Fruit fly (Drosophila melanogaster) whole organism, prepupa: ENCODE results near the gene CG3349.

Experiments
- CG10669 ChIP-seq: fragments of 200-800 bp; sonication (Bioruptor generic); optimal IDR thresholded peaks from 3 replicates; lab custom pipeline; 2018; ENCODE audit warnings: missing biosample characterization, mild to moderate bottlenecking, missing genetic modification characterization, moderate library complexity
- CG11294 ChIP-seq: fragments of 200-800 bp; sonication (Bioruptor generic); IDR thresholded peaks from 2 replicates; pipeline ENCODE4 v1.3.6; 2022; ENCODE audit warnings: missing biosample characterization, missing genetic modification characterization
- CG11902 ChIP-seq: fragments of 200-800 bp; sonication (Bioruptor generic); optimal IDR thresholded peaks from 3 replicates; lab custom pipeline; 2016; ENCODE audit warnings: missing biosample characterization, missing genetic modification characterization
- CG1621 ChIP-seq: fragments of 200-800 bp; sonication (Bioruptor generic); optimal IDR thresholded peaks from 3 replicates; lab custom pipeline; 2018; ENCODE audit warnings: missing biosample characterization, mild to moderate bottlenecking, missing genetic modification characterization
- CG16779 ChIP-seq: fragments of 200-800 bp; sonication (Bioruptor generic); optimal IDR thresholded peaks from 3 replicates; lab custom pipeline; 2017; ENCODE audit warnings: missing biosample characterization, mild to moderate bottlenecking, missing genetic modification characterization
- CG3032 ChIP-seq: fragments of 200-800 bp; optimal IDR thresholded peaks from 2 replicates; lab custom pipeline; 2019; ENCODE audit warnings: missing biosample characterization, mild to moderate bottlenecking, missing genetic modification characterization, moderate library complexity
- CG32006 ChIP-seq: fragments of 200-800 bp; sonication (Bioruptor generic); optimal IDR thresholded peaks from 3 replicates; lab custom pipeline; 2017; ENCODE audit warnings: missing biosample characterization, mild to moderate bottlenecking, missing genetic modification characterization
- CG34406 ChIP-seq: fragments of 200-800 bp; sonication (Bioruptor generic); optimal IDR thresholded peaks from 3 replicates; lab custom pipeline; 2016; ENCODE audit warnings: missing biosample characterization, missing genetic modification characterization
- CG3919 ChIP-seq: fragments of 200-800 bp; sonication (Bioruptor generic); optimal IDR thresholded peaks from 3 replicates; lab custom pipeline; 2016; ENCODE audit warnings: missing biosample characterization, missing genetic modification characterization
- CG6163 ChIP-seq: fragments of 200-800 bp; sonication (Bioruptor generic); IDR thresholded peaks from 3 replicates; pipeline ENCODE4 v1.3.6; 2022; ENCODE audit warnings: missing biosample characterization, missing genetic modification characterization
- CG6276 ChIP-seq: fragments of 200-800 bp; sonication (Bioruptor generic); optimal IDR thresholded peaks from 2 replicates; lab custom pipeline; 2017; ENCODE audit warnings: missing biosample characterization, mild to moderate bottlenecking, missing genetic modification characterization
- CG6792 ChIP-seq: fragments of 200-800 bp; sonication (Bioruptor generic); optimal IDR thresholded peaks from 3 replicates; lab custom pipeline; 2016; ENCODE audit warnings: missing biosample characterization, missing genetic modification characterization
- CG8119 ChIP-seq: fragments of 200-800 bp; sonication (Bioruptor generic); IDR thresholded peaks from 3 replicates; pipeline ENCODE4 v1.3.6; 2022; ENCODE audit warnings: missing biosample characterization, missing genetic modification characterization
- CG8632 ChIP-seq: fragments of 200-800 bp; sonication (Bioruptor generic); optimal IDR thresholded peaks from 3 replicates; lab custom pipeline; 2016; ENCODE audit warnings: missing biosample characterization, missing genetic modification characterization
- CG9139 ChIP-seq: fragments of 200-800 bp; sonication (Bioruptor generic); optimal IDR thresholded peaks from 3 replicates; lab custom pipeline; 2017; ENCODE audit warnings: missing biosample characterization, mild to moderate bottlenecking, missing genetic modification characterization
- Eip75B ChIP-seq: fragments of 200-800 bp; sonication (Bioruptor generic); optimal IDR thresholded peaks from 3 replicates; lab custom pipeline; 2016; ENCODE audit warnings: missing biosample characterization, missing genetic modification characterization
- Eip78C ChIP-seq: fragments of 200-800 bp; sonication (Bioruptor generic); peaks from one replicate; lab custom pipeline; 2016; ENCODE audit warnings: missing biosample characterization, missing genetic modification characterization
- Eip93F ChIP-seq: fragments of 200-800 bp; sonication (Bioruptor generic); optimal IDR thresholded peaks from 2 replicates; lab custom pipeline; 2016; ENCODE audit warnings: missing biosample characterization, mild to moderate bottlenecking, missing genetic modification characterization
- Ets21C ChIP-seq: fragments of 200-800 bp; sonication (Bioruptor generic); optimal IDR thresholded peaks from 3 replicates; lab custom pipeline; 2016; ENCODE audit warnings: missing biosample characterization, missing genetic modification characterization
- Ets96B ChIP-seq: fragments of 200-800 bp; optimal IDR thresholded peaks from 2 replicates; lab custom pipeline; 2019; ENCODE audit warnings: missing biosample characterization, mild to moderate bottlenecking, missing genetic modification characterization, moderate library complexity
- Gug ChIP-seq: fragments of 200-800 bp; sonication (Bioruptor generic); IDR thresholded peaks from 2 replicates; pipeline ENCODE4 v1.3.6; 2022; ENCODE audit warnings: missing biosample characterization, missing genetic modification characterization
- Hr38 ChIP-seq: sonication (Bioruptor generic); optimal IDR thresholded peaks from 2 replicates; lab custom pipeline; 2016; ENCODE audit warnings: missing biosample characterization, missing genetic modification characterization
- Hr39 ChIP-seq: fragments of 200-800 bp; sonication (Bioruptor generic); optimal IDR thresholded peaks from 2 replicates; lab custom pipeline; 2016; ENCODE audit warnings: missing biosample characterization, missing genetic modification characterization
- Hr4 ChIP-seq: fragments of 200-800 bp; sonication (Bioruptor generic); optimal IDR thresholded peaks from 3 replicates; lab custom pipeline; 2016; ENCODE audit warnings: missing biosample characterization, missing genetic modification characterization
- Met ChIP-seq: fragments of 200-800 bp; sonication (Bioruptor generic); optimal IDR thresholded peaks from 3 replicates; lab custom pipeline; 2016; ENCODE audit warnings: missing biosample characterization, missing genetic modification characterization
- Sox14 ChIP-seq: fragments of 200-800 bp; sonication (Bioruptor generic); optimal IDR thresholded peaks from 3 replicates; lab custom pipeline; 2016; ENCODE audit warnings: missing biosample characterization, missing genetic modification characterization
- acj6 ChIP-seq: fragments of 200-800 bp; sonication (Bioruptor generic); optimal IDR thresholded peaks from 3 replicates; lab custom pipeline; 2016; ENCODE audit warnings: missing biosample characterization, missing genetic modification characterization
- cyc ChIP-seq: fragments of 200-800 bp; sonication (Bioruptor generic); optimal IDR thresholded peaks from 3 replicates; lab custom pipeline; 2016; ENCODE audit warnings: missing biosample characterization, missing genetic modification characterization
- dsx ChIP-seq: fragments of 200-800 bp; optimal IDR thresholded peaks from 3 replicates; lab custom pipeline; 2019; ENCODE audit warnings: missing biosample characterization, mild to moderate bottlenecking, missing genetic modification characterization, moderate library complexity; ENCODE audit not compliant: poor library complexity, severe bottlenecking
- eg ChIP-seq: fragments of 200-800 bp; sonication (Bioruptor generic); IDR thresholded peaks from 3 replicates; pipeline ENCODE4 v1.3.6; 2022; ENCODE audit warnings: missing biosample characterization, missing genetic modification characterization
- esn ChIP-seq: fragments of 200-800 bp; sonication (Bioruptor generic); optimal IDR thresholded peaks from 2 replicates; lab custom pipeline; 2016; ENCODE audit warnings: missing biosample characterization, mild to moderate bottlenecking, missing genetic modification characterization, moderate library complexity
- fd59A ChIP-seq: fragments of 200-800 bp; sonication (Bioruptor generic); optimal IDR thresholded peaks from 2 replicates; lab custom pipeline; 2017; ENCODE audit warnings: missing biosample characterization, mild to moderate bottlenecking, missing genetic modification characterization, missing genetic modification reagents
- fd85E ChIP-seq: fragments of 200-800 bp; sonication (Bioruptor generic); optimal IDR thresholded peaks from 3 replicates; lab custom pipeline; 2016; ENCODE audit warnings: missing biosample characterization, missing genetic modification characterization
- fkh ChIP-seq: fragments of 200-800 bp; sonication (Bioruptor generic); optimal IDR thresholded peaks from 3 replicates; lab custom pipeline; 2017; ENCODE audit warnings: missing biosample characterization, mild to moderate bottlenecking, missing genetic modification characterization, moderate library complexity
- lz ChIP-seq: fragments of 200-800 bp; sonication (Bioruptor generic); optimal IDR thresholded peaks from 3 replicates; lab custom pipeline; 2016; ENCODE audit warnings: missing biosample characterization, missing genetic modification characterization
- spab ChIP-seq: fragments of 200-800 bp; sonication (Bioruptor generic); optimal IDR thresholded peaks from 2 replicates; lab custom pipeline; 2017; ENCODE audit warnings: missing biosample characterization, mild to moderate bottlenecking, missing genetic modification characterization, missing genetic modification reagents
- ss ChIP-seq, 2 experiments: fragments of 200-800 bp; sonication (Bioruptor generic); optimal IDR thresholded peaks; 2 replicates in 1 of 2; 3 replicates in 1 of 2; lab custom pipeline; 2017 to 2018; ENCODE audit warnings: mild to moderate bottlenecking in 2 of 2, missing biosample characterization in 2 of 2, missing genetic modification characterization in 2 of 2, moderate library complexity in 1 of 2
- svp ChIP-seq: fragments of 200-800 bp; sonication (Bioruptor generic); peaks from one replicate; lab custom pipeline; 2016; ENCODE audit warnings: missing biosample characterization, missing genetic modification characterization
- topi ChIP-seq: fragments of 200-800 bp; sonication (Bioruptor generic); optimal IDR thresholded peaks from 3 replicates; lab custom pipeline; 2016; ENCODE audit warnings: missing biosample characterization, missing genetic modification characterization
- vri ChIP-seq: fragments of 200-800 bp; sonication (Bioruptor generic); optimal IDR thresholded peaks from 3 replicates; lab custom pipeline; 2016; ENCODE audit warnings: missing biosample characterization, mild to moderate bottlenecking, missing genetic modification characterization

The CG3349 gene

DNA sequence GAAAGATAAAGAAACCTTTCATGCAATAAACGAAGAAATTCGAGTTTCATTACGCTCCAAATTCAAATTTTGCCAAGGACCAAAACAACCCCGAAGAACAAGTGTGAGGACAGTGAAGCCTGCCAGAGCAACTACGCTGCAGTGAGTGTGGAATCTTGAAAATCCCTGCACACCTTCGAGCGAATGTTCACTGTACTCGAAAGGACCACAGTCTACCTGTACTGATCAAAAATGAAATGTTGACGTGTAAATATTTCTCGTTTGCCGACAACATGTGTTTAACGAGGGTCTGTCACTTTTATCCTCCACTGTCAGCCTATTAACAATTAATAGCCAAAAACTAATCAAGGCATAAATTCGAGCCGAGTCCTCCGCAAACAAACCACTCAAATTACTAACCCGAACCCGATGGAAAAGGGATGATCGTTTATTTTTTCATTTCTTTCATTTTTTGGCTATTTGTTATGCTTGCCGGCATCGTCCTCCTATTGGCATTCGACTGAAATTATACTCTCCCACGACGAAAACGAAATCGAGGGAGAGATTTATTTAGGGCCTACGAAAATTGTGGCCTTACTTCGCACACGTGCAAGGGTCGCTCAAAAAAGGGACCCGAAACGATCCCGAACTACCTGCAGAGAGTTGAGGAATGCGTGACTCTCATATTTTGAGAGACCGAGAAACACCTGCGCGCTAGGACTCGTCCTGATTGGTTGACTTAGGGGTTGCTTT is 7.4 kb upstream of the CG3349 start (continued):
- TF ChIP-seq CG9139 (GFP tag; lab: Kevin White, UChicago): no peak
- peak; percentile 16 for TF ChIP-seq fkh (GFP tag; lab: Kevin White, UChicago)
- TF ChIP-seq Ets96B: no peak
- no peak for TF ChIP-seq ss (GFP tag; optimal IDR thresholded peaks at IDR 0.05; lab: Kevin White, UChicago)
- no peak for TF ChIP-seq CG1621 (tag; lab: Kevin White, UChicago)
- no peak for TF ChIP-seq CG10669 (GFP tag; lab: Kevin White, UChicago)
- TF ChIP-seq lz (GFP tag; lab: Kevin White, UChicago): no peak
- TF ChIP-seq CG11902 (GFP tag; lab: Kevin White, UChicago): no peak
- no peak for TF ChIP-seq CG8632
- TF ChIP-seq vri (GFP tag; lab: Kevin White, UChicago): peak; percentile 3
- peak; percentile 11 for TF ChIP-seq topi (GFP tag; lab: Kevin White, UChicago)
- TF ChIP-seq CG11294: no peak
- no peak for TF ChIP-seq eg (GFP tag; lab: Robert Waterston, UW)
- no peak for TF ChIP-seq CG6792 (GFP tag; lab: Kevin White, UChicago)
- TF ChIP-seq fd59A (GFP tag; lab: Kevin White, UChicago): no peak
- peak; percentile 37 for TF ChIP-seq Met (GFP tag; lab: Kevin White, UChicago)
- no peak for TF ChIP-seq CG6276 (GFP tag; lab: Kevin White, UChicago)
- TF ChIP-seq CG6163 (GFP tag; lab: Robert Waterston, UW): no peak
- no peak for TF ChIP-seq Eip75B (GFP tag; lab: Kevin White, UChicago)
- no peak for TF ChIP-seq CG32006 (GFP tag; lab: Kevin White, UChicago)
- TF ChIP-seq cyc (GFP tag; lab: Kevin White, UChicago): no peak
- no peak for TF ChIP-seq Ets21C
- TF ChIP-seq Hr38 (GFP tag; lab: Kevin White, UChicago): no peak
- TF ChIP-seq CG8119 (GFP tag; lab: Robert Waterston, UW): no peak
- TF ChIP-seq CG34406 (GFP tag; lab: Kevin White, UChicago): no peak
- no peak for TF ChIP-seq Gug (GFP tag; lab: Robert Waterston, UW)
- no peak for TF ChIP-seq CG3032 (tag; lab: Kevin White, UChicago)
- no peak for TF ChIP-seq CG3919 (GFP tag; lab: Kevin White, UChicago)
- TF ChIP-seq Sox14 (GFP tag; lab: Kevin White, UChicago): no peak
- no peak for TF ChIP-seq Eip93F (GFP tag; lab: Kevin White, UChicago)
- no peak for TF ChIP-seq Hr4 (GFP tag; lab: Kevin White, UChicago)
- peak; percentile 74 for TF ChIP-seq svp (GFP tag; lab: Kevin White, UChicago)
- TF ChIP-seq dsx (GFP tag; lab: Kevin White, UChicago): no peak
- TF ChIP-seq Hr39 (GFP tag; lab: Kevin White, UChicago): peak; percentile 46
- no peak for TF ChIP-seq fd85E (GFP tag; lab: Kevin White, UChicago)
- TF ChIP-seq Eip78C (GFP tag; lab: Kevin White, UChicago): no peak
- peak; percentile 42 for TF ChIP-seq esn (GFP tag; lab: Kevin White, UChicago)
- TF ChIP-seq spab (GFP tag; lab: Kevin White, UChicago): no peak

DNA sequence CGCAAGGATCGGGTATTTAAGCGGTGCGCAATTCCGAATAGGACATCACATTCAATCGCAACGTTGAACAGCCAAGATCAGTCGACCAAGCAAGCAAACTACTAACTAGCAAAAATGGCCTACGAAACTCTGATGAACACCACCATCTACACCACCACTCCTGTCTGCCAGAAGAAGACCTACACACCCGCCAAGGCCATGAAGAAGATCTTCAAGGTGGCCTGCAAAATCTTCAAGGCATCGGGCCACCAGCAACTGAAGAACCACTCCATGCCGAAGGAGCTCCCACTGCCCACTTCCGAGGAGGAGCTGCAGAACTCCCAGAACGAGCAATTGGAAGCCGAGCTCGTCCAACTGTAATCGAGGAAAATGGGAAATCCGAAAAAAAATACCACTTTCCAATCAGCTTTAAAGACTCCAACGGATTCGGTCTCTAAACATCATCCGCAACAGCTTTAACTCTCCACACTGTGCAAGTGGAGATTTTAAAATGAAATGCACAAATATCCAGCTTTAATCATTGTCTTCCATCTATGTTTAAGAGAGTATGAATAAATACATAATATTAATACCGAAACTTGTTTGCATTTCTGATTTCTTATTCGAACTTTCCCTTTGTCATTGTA is 6.7 kb upstream of the CG3349 start, which contains the start of gene Brd:
Brd (plus strand) TSS at position 43 of the 626 bp plus-strand sequence.
- peak; percentile 42 for TF ChIP-seq svp (GFP tag; lab: Kevin White, UChicago)
- no peak for TF ChIP-seq CG16779 (tag; lab: Kevin White, UChicago)
- 0 out of 3 replicates have a peak, but pooled peaks have one; percentile 6 for TF ChIP-seq CG6163 (GFP tag; lab: Robert Waterston, UW)
- no peak for TF ChIP-seq acj6 (GFP tag; lab: Kevin White, UChicago)
